Fruit fly (Drosophila melanogaster): Measurements from ENCODE around the gene CG6999.

Gene CG6999

DNA sequence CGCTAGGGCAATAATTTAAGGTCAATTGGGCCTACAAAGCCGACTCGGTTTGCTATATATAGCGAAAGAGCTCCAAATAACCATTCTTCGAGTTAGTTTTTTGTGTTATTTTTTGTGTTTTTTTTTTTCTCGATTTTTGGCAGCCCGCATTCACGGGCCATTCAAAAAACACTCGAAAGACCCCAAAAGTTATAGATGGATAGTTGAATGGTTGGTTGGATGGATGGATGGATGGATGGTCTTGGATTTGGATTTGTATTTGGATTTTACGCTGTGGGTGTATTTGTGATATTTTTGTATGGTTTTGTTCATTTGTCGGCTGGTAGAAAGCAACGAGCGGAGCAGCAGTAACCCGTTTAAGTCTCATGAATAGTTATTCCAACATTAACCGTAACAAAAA lies 24.1 kb upstream of the CG6999 start:
- no peak for TF ChIP-seq CG17806 (tag; optimal IDR thresholded peaks at IDR 0.05)
- no peak for TF ChIP-seq CG8301 (tag; optimal IDR thresholded peaks at IDR 0.05)
- TF ChIP-seq CG9948 (tag; optimal IDR thresholded peaks at IDR 0.05): no peak
- no peak for TF ChIP-seq CG8159 (tag; optimal IDR thresholded peaks at IDR 0.05)
- TF ChIP-seq gl (tag; optimal IDR thresholded peaks at IDR 0.05): no peak
- TF ChIP-seq CG14655 (GFP tag; optimal IDR thresholded peaks at IDR 0.05): no peak
- TF ChIP-seq Ets98B (GFP tag; IDR thresholded peaks at IDR 0.05): no peak
- TF ChIP-seq Pif1A (GFP tag; optimal IDR thresholded peaks at IDR 0.05): no peak
- TF ChIP-seq CG12605 (GFP tag; IDR thresholded peaks at IDR 0.05): no peak
- TF ChIP-seq CG34367 (tag; optimal IDR thresholded peaks at IDR 0.05): no peak
- no peak for TF ChIP-seq rn (GFP tag; IDR thresholded peaks at IDR 0.05)
- TF ChIP-seq CG4496 (GFP tag; IDR thresholded peaks at IDR 0.05): no peak
- TF ChIP-seq CG15710 (tag; optimal IDR thresholded peaks at IDR 0.05): no peak
- TF ChIP-seq CG13204 (GFP tag; optimal IDR thresholded peaks at IDR 0.05): no peak
- TF ChIP-seq D1 (tag; optimal IDR thresholded peaks at IDR 0.05): no peak
- no peak for TF ChIP-seq CG32121 (GFP tag; IDR thresholded peaks at IDR 0.05)
- no peak for TF ChIP-seq EcR (GFP tag; optimal IDR thresholded peaks at IDR 0.05)
- no peak for TF ChIP-seq CG10348 (GFP tag; IDR thresholded peaks at IDR 0.05)

DNA sequence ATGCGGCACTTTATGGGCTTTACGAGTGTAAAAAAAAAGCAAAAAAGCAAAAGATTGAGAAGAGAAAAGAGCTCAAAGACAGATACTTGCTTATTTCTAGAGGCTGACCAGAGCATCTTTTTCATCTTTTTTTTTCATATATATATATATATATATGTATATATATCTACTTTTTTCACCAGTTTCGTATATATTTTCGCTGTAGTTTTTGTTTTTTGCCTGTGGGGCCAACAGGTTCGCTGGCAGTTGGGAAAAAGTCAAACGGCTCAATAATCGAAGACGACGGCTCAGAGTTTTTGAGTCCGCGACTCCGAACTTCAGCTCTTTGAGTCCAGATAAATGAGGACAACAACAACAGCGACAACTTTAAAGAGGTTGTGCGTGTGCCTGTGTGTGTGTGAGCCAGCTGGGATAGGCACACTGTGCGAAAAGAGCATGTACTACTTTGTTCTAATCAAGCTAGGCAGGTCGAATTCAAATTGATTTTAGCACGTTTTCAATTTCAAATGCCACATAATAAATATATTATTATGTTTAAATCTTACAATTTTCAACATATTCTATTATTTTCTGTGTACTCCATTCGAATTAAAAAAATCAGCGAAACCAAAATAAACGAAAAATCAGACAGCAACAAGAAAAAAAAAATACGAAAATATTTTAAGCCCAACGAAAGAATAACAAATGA lies 21.2 kb upstream of the CG6999 start:
- TF ChIP-seq rn (GFP tag; IDR thresholded peaks at IDR 0.05): peak; percentile 60
- TF ChIP-seq Snoo (tag; optimal IDR thresholded peaks at IDR 0.05): peak; percentile 80
- peak; percentile 65 for TF ChIP-seq CG14655 (GFP tag; optimal IDR thresholded peaks at IDR 0.05)
- TF ChIP-seq gl (tag; optimal IDR thresholded peaks at IDR 0.05): peak; percentile 28
- TF ChIP-seq CG13204 (GFP tag; optimal IDR thresholded peaks at IDR 0.05): peak; percentile 42
- peak; percentile 56 for TF ChIP-seq EcR (GFP tag; optimal IDR thresholded peaks at IDR 0.05)
- peak; percentile 75 for TF ChIP-seq Pif1A (GFP tag; optimal IDR thresholded peaks at IDR 0.05)
- peak; percentile 56 for TF ChIP-seq CG34367 (tag; optimal IDR thresholded peaks at IDR 0.05)
- peak; percentile 59 for TF ChIP-seq CG8301 (tag; optimal IDR thresholded peaks at IDR 0.05)
- TF ChIP-seq CG32121 (GFP tag; IDR thresholded peaks at IDR 0.05): peak; percentile 85
- TF ChIP-seq CG15710 (tag; optimal IDR thresholded peaks at IDR 0.05): peak; percentile 77
- TF ChIP-seq CG17806 (tag; optimal IDR thresholded peaks at IDR 0.05): peak; percentile 72
- peak; percentile 60 for TF ChIP-seq CG9948 (tag; optimal IDR thresholded peaks at IDR 0.05)
- peak; percentile 79 for TF ChIP-seq Pif1B (GFP tag; optimal IDR thresholded peaks at IDR 0.05)
- peak; percentile 62 for TF ChIP-seq D1 (tag; optimal IDR thresholded peaks at IDR 0.05)
- peak; percentile 55; the same call in 1 of the 2 replicates for TF ChIP-seq CG12605 (GFP tag; IDR thresholded peaks at IDR 0.05)
- TF ChIP-seq CG8159 (tag; optimal IDR thresholded peaks at IDR 0.05): peak; percentile 81
- TF ChIP-seq fd96Ca (GFP tag; IDR thresholded peaks at IDR 0.05): peak; percentile 65; the same call in 2 of the 3 replicates
- TF ChIP-seq Ets98B (GFP tag; IDR thresholded peaks at IDR 0.05): peak; percentile 81
- peak; percentile 87 for TF ChIP-seq CG4496 (GFP tag; IDR thresholded peaks at IDR 0.05)
- no peak for TF ChIP-seq CG10348 (GFP tag; IDR thresholded peaks at IDR 0.05)

DNA sequence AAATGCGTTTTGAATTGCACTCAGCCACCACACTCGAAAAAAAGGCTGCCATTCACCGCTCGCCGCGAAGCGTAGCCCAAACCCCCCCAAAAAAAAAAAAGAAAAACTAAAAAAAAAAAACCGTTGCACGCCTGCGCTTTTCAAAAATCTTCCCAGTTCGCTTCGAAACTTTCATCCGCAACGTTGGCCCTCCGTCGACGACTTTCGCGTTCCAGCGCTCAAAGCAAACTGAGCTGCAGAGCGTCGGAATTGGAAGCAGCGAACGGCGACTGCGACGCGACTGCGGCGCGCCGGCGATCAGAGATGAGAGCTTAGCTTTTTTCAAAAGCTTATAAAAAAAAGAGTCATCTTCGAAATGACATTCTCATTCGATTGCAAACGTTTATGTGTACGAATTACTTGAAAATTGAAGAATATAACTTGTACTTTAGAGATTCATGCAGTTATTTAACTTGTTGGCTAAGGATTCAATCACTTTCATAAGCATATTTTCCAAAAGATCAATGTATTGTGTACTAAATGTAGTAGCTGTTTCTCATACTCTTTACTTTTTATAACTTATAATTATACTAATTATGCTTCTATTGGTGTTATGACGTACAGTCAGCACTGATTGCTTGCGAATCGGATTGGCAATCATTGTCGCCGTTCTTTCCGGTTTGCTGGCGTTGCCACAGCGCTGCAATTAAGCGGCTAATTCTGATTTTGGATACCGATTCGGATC lies 20.3 kb upstream of the CG6999 start, which contains the start of gene CG15365:
CG15365 (minus strand) TSS at position 230 of the 724 bp plus-strand sequence.
- TF ChIP-seq CG13204 (GFP tag; optimal IDR thresholded peaks at IDR 0.05) (no peak), EcR (GFP tag; optimal IDR thresholded peaks at IDR 0.05) (no peak), CG17806 (tag; optimal IDR thresholded peaks at IDR 0.05) (no peak), CG8159 (tag; optimal IDR thresholded peaks at IDR 0.05) (peak; percentile 16), CG8301 (tag; optimal IDR thresholded peaks at IDR 0.05) (no peak), rn (GFP tag; IDR thresholded peaks at IDR 0.05) (no peak), Pif1B (GFP tag; optimal IDR thresholded peaks at IDR 0.05) (peak; percentile 6), fd96Ca (GFP tag; IDR thresholded peaks at IDR 0.05) (peak; percentile 26; the same call in 1 of the 3 replicates), CG34367 (tag; optimal IDR thresholded peaks at IDR 0.05) (peak; percentile 37), CG15710 (tag; optimal IDR thresholded peaks at IDR 0.05) (peak; percentile 32), CG9948 (tag; optimal IDR thresholded peaks at IDR 0.05) (no peak), CG14655 (GFP tag; optimal IDR thresholded peaks at IDR 0.05) (peak; percentile 18), Pif1A (GFP tag; optimal IDR thresholded peaks at IDR 0.05) (peak; percentile 9), Ets98B (GFP tag; IDR thresholded peaks at IDR 0.05) (peak; percentile 20; the same call in 1 of the 2 replicates), CG4496 (GFP tag; IDR thresholded peaks at IDR 0.05) (peak; percentile 52; the same call in 1 of the 3 replicates), D1 (tag; optimal IDR thresholded peaks at IDR 0.05) (no peak), gl (tag; optimal IDR thresholded peaks at IDR 0.05) (no peak), CG10348 (GFP tag; IDR thresholded peaks at IDR 0.05) (no peak), Snoo (tag; optimal IDR thresholded peaks at IDR 0.05) (no peak), CG12605 (GFP tag; IDR thresholded peaks at IDR 0.05) (no peak), CG32121 (GFP tag; IDR thresholded peaks at IDR 0.05) (peak; percentile 9; the same call in 1 of the 2 replicates)

DNA sequence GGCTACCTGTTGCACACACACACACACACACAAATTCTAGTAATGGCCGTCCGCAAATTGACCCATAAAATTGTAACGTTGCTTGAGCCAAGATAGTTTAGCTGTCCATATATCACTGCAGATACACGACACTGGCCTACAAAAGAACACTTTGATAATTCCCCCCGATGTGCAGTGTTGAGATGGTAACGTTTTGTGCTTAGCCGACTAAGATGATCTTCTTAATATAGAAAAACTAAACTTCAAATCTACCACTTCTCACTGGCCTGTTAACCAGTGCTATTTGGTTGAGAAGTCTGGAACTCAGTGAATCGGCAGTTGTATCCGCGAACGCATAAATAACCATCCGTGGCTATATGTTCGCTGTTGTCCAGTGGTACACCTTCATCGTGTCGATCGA lies 19.3 kb upstream of the CG6999 start:
- TF ChIP-seq gl (tag; optimal IDR thresholded peaks at IDR 0.05): peak; percentile 63
- peak; percentile 44 for TF ChIP-seq CG13204 (GFP tag; optimal IDR thresholded peaks at IDR 0.05)
- peak; percentile 6 for TF ChIP-seq EcR (GFP tag; optimal IDR thresholded peaks at IDR 0.05)
- no peak for TF ChIP-seq Snoo (tag; optimal IDR thresholded peaks at IDR 0.05)
- TF ChIP-seq Ets98B (GFP tag; IDR thresholded peaks at IDR 0.05): peak; percentile 83
- TF ChIP-seq CG10348 (GFP tag; IDR thresholded peaks at IDR 0.05): no peak
- peak; percentile 88 for TF ChIP-seq fd96Ca (GFP tag; IDR thresholded peaks at IDR 0.05)
- peak; percentile 63 for TF ChIP-seq Pif1B (GFP tag; optimal IDR thresholded peaks at IDR 0.05)
- TF ChIP-seq Pif1A (GFP tag; optimal IDR thresholded peaks at IDR 0.05): peak; percentile 67
- TF ChIP-seq CG12605 (GFP tag; IDR thresholded peaks at IDR 0.05): peak; percentile 75
- no peak for TF ChIP-seq D1 (tag; optimal IDR thresholded peaks at IDR 0.05)
- TF ChIP-seq CG9948 (tag; optimal IDR thresholded peaks at IDR 0.05): peak; percentile 37
- peak; percentile 64 for TF ChIP-seq CG17806 (tag; optimal IDR thresholded peaks at IDR 0.05)
- TF ChIP-seq CG14655 (GFP tag; optimal IDR thresholded peaks at IDR 0.05): peak; percentile 76
- TF ChIP-seq CG32121 (GFP tag; IDR thresholded peaks at IDR 0.05): peak; percentile 55
- peak; percentile 75 for TF ChIP-seq CG8159 (tag; optimal IDR thresholded peaks at IDR 0.05)
- peak; percentile 92 for TF ChIP-seq CG4496 (GFP tag; IDR thresholded peaks at IDR 0.05)
- peak; percentile 55; the same call in 1 of the 2 replicates for TF ChIP-seq rn (GFP tag; IDR thresholded peaks at IDR 0.05)
- peak; percentile 75 for TF ChIP-seq CG34367 (tag; optimal IDR thresholded peaks at IDR 0.05)
- TF ChIP-seq CG15710 (tag; optimal IDR thresholded peaks at IDR 0.05): peak; percentile 68
- peak; percentile 74 for TF ChIP-seq CG8301 (tag; optimal IDR thresholded peaks at IDR 0.05)

Data from whole organism, pupa.